Fruit fly (Drosophila melanogaster): ENCODE results near the gene CG13698.
A peak's percentile ranks its signal among the peaks of the same experiment; 100 is the strongest.

The CG13698 gene

DNA sequence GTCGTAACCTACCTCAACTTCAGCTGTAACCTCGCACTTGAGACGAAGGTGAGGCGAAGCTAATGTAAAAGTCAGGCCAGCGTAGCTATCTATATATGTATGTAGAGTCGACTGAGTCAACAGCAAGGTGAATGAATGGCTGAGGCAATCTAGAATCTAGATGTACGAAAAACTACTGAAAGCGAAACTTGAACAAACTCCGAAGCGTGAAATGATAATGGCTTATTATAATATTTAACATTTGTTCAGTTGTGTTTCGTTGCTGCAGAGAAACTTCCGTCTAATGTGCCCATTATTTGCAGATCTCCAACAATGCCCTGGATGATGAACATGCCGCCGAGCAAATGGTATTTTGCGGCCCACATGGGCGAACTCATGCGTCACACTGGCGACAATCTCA lies 38.7 kb upstream of the CG13698 start:
- TF ChIP-seq CG6276 (GFP tag; optimal IDR thresholded peaks at IDR 0.05) (no peak), fkh (GFP tag; optimal IDR thresholded peaks at IDR 0.05) (peak; percentile 83)

DNA sequence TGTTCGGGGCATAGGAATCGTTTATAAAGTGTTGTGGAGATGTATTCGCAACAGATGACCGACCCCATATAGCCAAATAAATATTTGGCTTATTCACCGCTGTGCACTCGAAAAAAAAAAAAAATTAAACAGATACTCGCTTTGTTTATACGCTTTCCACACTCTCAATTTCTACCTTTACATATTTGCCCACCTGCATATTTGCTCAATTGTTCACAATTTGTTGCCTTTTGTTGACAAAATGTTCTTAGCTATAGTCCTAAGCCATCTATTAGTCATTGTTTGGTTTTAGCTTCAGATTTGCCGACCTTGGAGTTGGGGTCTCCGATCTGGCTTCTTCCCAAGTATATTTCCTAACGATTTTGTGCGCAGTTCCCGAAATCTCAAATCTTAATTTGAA lies 37.0 kb upstream of the CG13698 start:
- TF ChIP-seq fkh (GFP tag; optimal IDR thresholded peaks at IDR 0.05), result peak; percentile 61
- TF ChIP-seq Eip93F (GFP tag; optimal IDR thresholded peaks at IDR 0.05), result no peak

DNA sequence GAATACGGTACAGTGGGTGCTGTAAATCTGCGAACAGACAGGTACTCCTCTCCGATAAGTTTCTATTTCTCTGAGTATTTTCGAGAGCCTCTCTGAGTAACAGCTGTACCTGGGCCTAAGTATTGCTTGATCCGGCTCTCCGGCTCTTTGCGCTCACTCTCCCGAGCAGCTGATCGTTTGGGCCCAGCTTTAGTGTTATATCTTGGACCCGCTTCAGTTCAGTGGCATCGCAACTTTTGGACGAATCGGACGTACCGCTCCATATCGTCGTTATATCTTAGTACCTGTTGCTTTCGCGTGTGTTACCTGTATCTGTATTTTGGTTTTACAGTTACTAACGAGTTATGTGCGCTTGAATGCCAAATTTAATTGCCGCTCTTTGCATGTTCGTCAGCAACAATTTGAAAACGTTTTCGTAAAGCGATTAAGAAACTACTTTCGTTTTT lies 33.3 kb upstream of the CG13698 start, which contains the start of gene geko:
Gene geko (plus strand): TSS at position 219 of the 446 bp plus-strand sequence.
- no peak for TF ChIP-seq Ets96B (tag; optimal IDR thresholded peaks at IDR 0.05)
- TF ChIP-seq ss (GFP tag; optimal IDR thresholded peaks at IDR 0.05), result peak; percentile 9 to 26
- no peak for TF ChIP-seq CG10631 (GFP tag; optimal IDR thresholded peaks at IDR 0.05)
- TF ChIP-seq CG10669 (GFP tag; optimal IDR thresholded peaks at IDR 0.05), result no peak
- TF ChIP-seq Eip78C (GFP tag), result peak; percentile 46
- TF ChIP-seq fkh (GFP tag; optimal IDR thresholded peaks at IDR 0.05), result no peak
- TF ChIP-seq CG15336 (GFP tag; IDR thresholded peaks at IDR 0.05), result peak; percentile 58
- peak; percentile 45; the same call in 1 of the 3 replicates for TF ChIP-seq CG8119 (GFP tag; IDR thresholded peaks at IDR 0.05)
- TF ChIP-seq Lpt (GFP tag; optimal IDR thresholded peaks at IDR 0.05), result peak; percentile 40
- TF ChIP-seq dsx (GFP tag; optimal IDR thresholded peaks at IDR 0.05; ENCODE audit: poor library complexity, severe bottlenecking), result peak; percentile 4
- TF ChIP-seq dac (GFP tag; optimal IDR thresholded peaks at IDR 0.05), result no peak
- TF ChIP-seq vri (GFP tag; optimal IDR thresholded peaks at IDR 0.05), result peak; percentile 4
- TF ChIP-seq CG6163 (GFP tag; IDR thresholded peaks at IDR 0.05), result peak; percentile 57; the same call in 1 of the 3 replicates
- TF ChIP-seq CG11902 (GFP tag; optimal IDR thresholded peaks at IDR 0.05), result no peak
- no peak for TF ChIP-seq CG6792 (GFP tag; optimal IDR thresholded peaks at IDR 0.05)
- TF ChIP-seq CG3919 (GFP tag; optimal IDR thresholded peaks at IDR 0.05), result no peak
- peak; percentile 63; the same call in 2 of the 3 replicates for TF ChIP-seq eg (GFP tag; IDR thresholded peaks at IDR 0.05)

DNA sequence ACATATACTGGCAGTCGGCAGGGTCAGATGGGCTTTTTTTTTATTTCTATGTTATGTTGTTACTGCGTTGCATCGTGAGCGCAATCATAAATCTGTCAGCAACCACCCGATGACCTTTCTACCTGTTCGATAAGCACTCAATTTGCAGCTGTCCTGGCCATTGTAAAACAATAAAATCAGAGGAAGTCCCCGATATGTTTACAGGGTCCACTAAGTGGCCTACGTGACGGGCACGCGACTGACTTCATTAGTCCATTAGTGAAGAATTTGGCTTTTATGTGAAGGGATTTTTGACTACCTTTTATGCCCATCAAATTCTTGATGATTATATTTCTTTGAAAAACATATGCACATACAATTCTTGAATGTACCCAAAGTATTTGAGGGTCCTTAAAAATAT lies 32.3 kb upstream of the CG13698 start:
- no peak for TF ChIP-seq CG8119 (GFP tag; IDR thresholded peaks at IDR 0.05)
- no peak for TF ChIP-seq fd85E (GFP tag; optimal IDR thresholded peaks at IDR 0.05)
- no peak for TF ChIP-seq ss (GFP tag; optimal IDR thresholded peaks at IDR 0.05)
- TF ChIP-seq CG16779 (tag; optimal IDR thresholded peaks at IDR 0.05), result no peak
- no peak for TF ChIP-seq eg (GFP tag; IDR thresholded peaks at IDR 0.05)
- no peak for TF ChIP-seq Sox15 (GFP tag; optimal IDR thresholded peaks at IDR 0.05)
- no peak for TF ChIP-seq CG3032 (tag; optimal IDR thresholded peaks at IDR 0.05)
- TF ChIP-seq Sox14 (GFP tag; optimal IDR thresholded peaks at IDR 0.05), result no peak
- TF ChIP-seq Smox (GFP tag; optimal IDR thresholded peaks at IDR 0.05), result no peak
- no peak for TF ChIP-seq svp (GFP tag)
- no peak for TF ChIP-seq Eip75B (GFP tag; optimal IDR thresholded peaks at IDR 0.05)
- TF ChIP-seq Sox102F (GFP tag; optimal IDR thresholded peaks at IDR 0.05), result no peak
- no peak for TF ChIP-seq vri (GFP tag; optimal IDR thresholded peaks at IDR 0.05)
- TF ChIP-seq lz (GFP tag; optimal IDR thresholded peaks at IDR 0.05), result no peak
- TF ChIP-seq CG11762 (GFP tag; optimal IDR thresholded peaks at IDR 0.05; ENCODE audit: insufficient read depth), result no peak
- no peak for TF ChIP-seq Hr4 (GFP tag; optimal IDR thresholded peaks at IDR 0.05)

DNA sequence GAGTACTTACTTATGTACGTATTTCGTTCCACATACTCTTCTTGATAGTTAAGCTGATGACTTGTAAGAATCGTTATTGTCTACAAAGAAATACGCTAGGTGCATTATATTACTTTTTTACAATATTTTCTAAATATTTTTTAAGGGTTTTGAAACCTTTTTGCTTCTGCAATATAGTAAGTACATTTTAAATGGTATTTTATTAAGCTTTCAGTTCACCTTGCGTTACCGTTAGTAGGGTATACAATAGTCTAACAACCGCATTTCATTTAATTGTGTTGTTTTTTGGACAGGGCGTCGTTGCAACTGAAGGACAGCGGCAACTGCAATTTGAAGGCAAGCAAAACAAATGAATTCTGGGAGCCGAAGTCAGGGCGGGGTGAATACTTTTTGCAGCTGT lies 31.2 kb upstream of the CG13698 start:
- TF ChIP-seq Eip75B (GFP tag; optimal IDR thresholded peaks at IDR 0.05) (peak; percentile 35), CG6792 (GFP tag; optimal IDR thresholded peaks at IDR 0.05) (peak; percentile 2), CG6163 (GFP tag; IDR thresholded peaks at IDR 0.05) (no peak; the same call in 1 of the 3 replicates), pdm3 (GFP tag; optimal IDR thresholded peaks at IDR 0.05) (peak; percentile 61), Hr39 (GFP tag; optimal IDR thresholded peaks at IDR 0.05) (peak; percentile 29), ss (GFP tag; optimal IDR thresholded peaks at IDR 0.05) (peak; percentile 13 to 43), CG3919 (GFP tag; optimal IDR thresholded peaks at IDR 0.05) (peak; percentile 50), achi (GFP tag; optimal IDR thresholded peaks at IDR 0.05) (peak; percentile 56), Blimp-1 (GFP tag; optimal IDR thresholded peaks at IDR 0.05) (peak; percentile 8), Hr4 (GFP tag; optimal IDR thresholded peaks at IDR 0.05) (no peak), dac (GFP tag; optimal IDR thresholded peaks at IDR 0.05) (no peak), svp (GFP tag) (peak; percentile 89), spab (GFP tag; optimal IDR thresholded peaks at IDR 0.05) (no peak), esn (GFP tag; optimal IDR thresholded peaks at IDR 0.05) (peak; percentile 52), OdsH (GFP tag; optimal IDR thresholded peaks at IDR 0.05) (peak; percentile 55), Ets96B (tag; optimal IDR thresholded peaks at IDR 0.05) (peak; percentile 46), vri (GFP tag; optimal IDR thresholded peaks at IDR 0.05) (peak; percentile 11), CG11902 (GFP tag; optimal IDR thresholded peaks at IDR 0.05) (peak; percentile 33), Gug (GFP tag; IDR thresholded peaks at IDR 0.05) (no peak), Sox102F (GFP tag; optimal IDR thresholded peaks at IDR 0.05) (peak; percentile 48), CG34406 (GFP tag; optimal IDR thresholded peaks at IDR 0.05) (peak; percentile 68), Sox15 (GFP tag; optimal IDR thresholded peaks at IDR 0.05) (peak; percentile 38), Lpt (GFP tag; optimal IDR thresholded peaks at IDR 0.05) (no peak), CG10631 (GFP tag; optimal IDR thresholded peaks at IDR 0.05) (peak; percentile 4), CG16779 (tag; optimal IDR thresholded peaks at IDR 0.05) (no peak), CG11294 (GFP tag; IDR thresholded peaks at IDR 0.05) (no peak), Eip78C (GFP tag) (peak; percentile 91)

Measured in whole organism, prepupa.